Fruit fly (Drosophila melanogaster) whole organism, embryonic: Measurements from ENCODE around the gene Mtl.

Experiments used
- Adf1 ChIP-seq: fragments of 200-800 bp; sonication (Bioruptor generic); IDR thresholded peaks from 2 replicates; pipeline ENCODE4 v1.3.6; 2022; ENCODE audit warnings: missing biosample characterization, missing genetic modification characterization
- Atf3 ChIP-seq: fragments of 200-800 bp; sonication (Bioruptor generic); optimal IDR thresholded peaks from 3 replicates; lab custom pipeline; 2016; ENCODE audit warnings: missing biosample characterization, missing genetic modification characterization
- CG10654 ChIP-seq: fragments of 200-800 bp; sonication (Bioruptor generic); optimal IDR thresholded peaks from 2 replicates; lab custom pipeline; 2016; ENCODE audit warnings: missing biosample characterization, missing genetic modification characterization
- CG11085 ChIP-seq: fragments of 200-800 bp; sonication (Bioruptor generic); IDR thresholded peaks from 2 replicates; pipeline ENCODE4 v1.3.6; 2022; ENCODE audit warnings: missing biosample characterization, missing genetic modification characterization
- CG11093 ChIP-seq: fragments of 200-800 bp; sonication (Bioruptor generic); IDR thresholded peaks from 3 replicates; pipeline ENCODE4 v1.3.6; 2022; ENCODE audit warnings: missing biosample characterization, missing genetic modification characterization
- CG11723 ChIP-seq: fragments of 200-800 bp; sonication (Bioruptor generic); optimal IDR thresholded peaks from 2 replicates; lab custom pipeline; 2017; ENCODE audit warnings: missing biosample characterization, mild to moderate bottlenecking, missing genetic modification characterization
- CG1529 ChIP-seq: fragments of 200-800 bp; sonication (Bioruptor generic); optimal IDR thresholded peaks from 3 replicates; lab custom pipeline; 2018; ENCODE audit warnings: missing biosample characterization, missing genetic modification characterization
- CG16815 ChIP-seq: fragments of 200-800 bp; sonication (Bioruptor generic); optimal IDR thresholded peaks from 3 replicates; lab custom pipeline; 2017; ENCODE audit warnings: missing biosample characterization, mild to moderate bottlenecking, missing genetic modification characterization
- CG18764 ChIP-seq: fragments of 200-800 bp; sonication (Bioruptor generic); optimal IDR thresholded peaks from 3 replicates; lab custom pipeline; 2016; ENCODE audit warnings: missing biosample characterization, missing genetic modification characterization
- CG2199 ChIP-seq: fragments of 200-800 bp; sonication (Bioruptor generic); IDR thresholded peaks from 3 replicates; pipeline ENCODE4 v1.3.6; 2022; ENCODE audit warnings: missing biosample characterization, missing genetic modification characterization
- CG31441 ChIP-seq: fragments of 200-800 bp; sonication (Bioruptor generic); IDR thresholded peaks from 2 replicates; pipeline ENCODE4 v1.3.6; 2022; ENCODE audit warnings: missing biosample characterization, missing genetic modification characterization
- CG4424 ChIP-seq: fragments of 200-800 bp; sonication (Bioruptor generic); optimal IDR thresholded peaks from 3 replicates; lab custom pipeline; 2016; ENCODE audit warnings: missing biosample characterization, missing genetic modification characterization
- CG5245 ChIP-seq: fragments of 200-800 bp; sonication (Bioruptor generic); optimal IDR thresholded peaks from 3 replicates; lab custom pipeline; 2016; ENCODE audit warnings: missing biosample characterization, missing genetic modification characterization
- CG5953 ChIP-seq: fragments of 200-800 bp; sonication (Bioruptor generic); IDR thresholded peaks from 2 replicates; pipeline ENCODE4 v1.3.6; 2022; ENCODE audit warnings: missing biosample characterization, missing genetic modification characterization
- CG6254 ChIP-seq: fragments of 200-800 bp; sonication (Bioruptor generic); optimal IDR thresholded peaks from 3 replicates; lab custom pipeline; 2017; ENCODE audit warnings: mild to moderate bottlenecking, missing biosample characterization, missing genetic modification reagents, missing genetic modification characterization
- CG6791 ChIP-seq: fragments of 200-800 bp; sonication (Bioruptor generic); IDR thresholded peaks from 3 replicates; pipeline ENCODE4 v1.3.6; 2022; ENCODE audit warnings: missing biosample characterization, missing genetic modification characterization; ENCODE audit not compliant: partially characterized antibody
- CG8388 ChIP-seq: fragments of 200-800 bp; sonication (Bioruptor generic); optimal IDR thresholded peaks from 2 replicates; lab custom pipeline; 2019; ENCODE audit warnings: missing biosample characterization, mild to moderate bottlenecking, missing genetic modification characterization, moderate library complexity
- CG8478 ChIP-seq: fragments of >200 bp; optimal IDR thresholded peaks from 2 replicates; lab custom pipeline; 2018
- CG9609 ChIP-seq: fragments of 200-800 bp; sonication (Bioruptor generic); optimal IDR thresholded peaks from 3 replicates; lab custom pipeline; 2016; ENCODE audit warnings: missing biosample characterization, missing genetic modification characterization
- CHES-1-like ChIP-seq: fragments of 200-800 bp; sonication (Bioruptor generic); optimal IDR thresholded peaks from 2 replicates; lab custom pipeline; 2016; ENCODE audit warnings: missing biosample characterization, missing genetic modification characterization
- D19A ChIP-seq: fragments of 200-800 bp; optimal IDR thresholded peaks from 3 replicates; lab custom pipeline; 2019; ENCODE audit warnings: missing biosample characterization, mild to moderate bottlenecking, missing genetic modification characterization, moderate library complexity
- Dbx ChIP-seq: fragments of 200-800 bp; sonication (Bioruptor generic); IDR thresholded peaks from 3 replicates; pipeline ENCODE4 v1.3.6; 2022; ENCODE audit warnings: missing biosample characterization, missing genetic modification characterization
- Dll ChIP-seq: fragments of 200-800 bp; sonication (Bioruptor generic); IDR thresholded peaks from 4 replicates; pipeline ENCODE4 v1.3.6; 2022; ENCODE audit warnings: missing biosample characterization, missing genetic modification characterization; ENCODE audit not compliant: partially characterized antibody
- Drgx ChIP-seq: fragments of 200-800 bp; sonication (Bioruptor generic); IDR thresholded peaks from 2 replicates; pipeline ENCODE4 v1.3.6; 2022; ENCODE audit warnings: missing biosample characterization, missing genetic modification characterization
- E2f2 ChIP-seq: fragments of 200-800 bp; sonication (Bioruptor generic); IDR thresholded peaks from 2 replicates; pipeline ENCODE4 v1.3.6; 2022; ENCODE audit warnings: missing biosample characterization, missing genetic modification characterization
- Hand ChIP-seq: fragments of 200-800 bp; sonication (Bioruptor generic); optimal IDR thresholded peaks from 2 replicates; lab custom pipeline; 2017; ENCODE audit warnings: mild to moderate bottlenecking, missing biosample characterization, missing genetic modification reagents, missing genetic modification characterization
- Hmr ChIP-seq: fragments of 200-800 bp; sonication (Bioruptor generic); optimal IDR thresholded peaks from 3 replicates; lab custom pipeline; 2017; ENCODE audit warnings: mild to moderate bottlenecking, missing biosample characterization, missing genetic modification reagents, missing genetic modification characterization
- Hr78 ChIP-seq, 2 experiments: fragments of 200-800 bp in 1 of 2; fragments of >200 bp in 1 of 2; sonication (Bioruptor generic) in 1 of 2; optimal IDR thresholded peaks; 2 replicates each; lab custom pipeline; 2017 to 2019; ENCODE audit warnings: missing biosample characterization in 2 of 2, missing genetic modification characterization in 2 of 2, mild to moderate bottlenecking in 1 of 2, moderate library complexity in 1 of 2
- Mrtf ChIP-seq: fragments of 200-800 bp; sonication (Bioruptor generic); IDR thresholded peaks from 3 replicates; pipeline ENCODE4 v1.3.6; 2022; ENCODE audit warnings: missing biosample characterization, missing genetic modification characterization
- NK7.1 ChIP-seq: fragments of 200-800 bp; sonication (Bioruptor generic); optimal IDR thresholded peaks from 3 replicates; lab custom pipeline; 2016; ENCODE audit warnings: missing biosample characterization, missing genetic modification characterization
- Nf-YB ChIP-seq: fragments of 200-800 bp; sonication (Bioruptor generic); optimal IDR thresholded peaks from 3 replicates; lab custom pipeline; 2019; ENCODE audit warnings: missing biosample characterization, mild to moderate bottlenecking, missing genetic modification characterization, moderate library complexity
- Sry-β ChIP-seq: fragments of 200-800 bp; sonication (Bioruptor generic); optimal IDR thresholded peaks from 2 replicates; lab custom pipeline; 2018; ENCODE audit warnings: missing biosample characterization, mild to moderate bottlenecking, missing genetic modification characterization, moderate library complexity
- Taf1 ChIP-seq: fragments of 200-800 bp; sonication (Bioruptor generic); IDR thresholded peaks from 2 replicates; pipeline ENCODE4 v1.3.6; 2022; ENCODE audit warnings: missing biosample characterization, missing genetic modification characterization
- amos ChIP-seq: fragments of 200-800 bp; sonication (Bioruptor generic); IDR thresholded peaks from 2 replicates; pipeline ENCODE4 v1.3.6; 2022; ENCODE audit warnings: missing biosample characterization, missing genetic modification characterization; ENCODE audit not compliant: partially characterized antibody
- ash1 ChIP-seq: fragments of 200-800 bp; sonication (Bioruptor generic); optimal IDR thresholded peaks from 2 replicates; lab custom pipeline; 2018; ENCODE audit warnings: missing biosample characterization, mild to moderate bottlenecking, missing genetic modification characterization
- chm ChIP-seq: fragments of 200-800 bp; sonication (Bioruptor generic); IDR thresholded peaks from 2 replicates; pipeline ENCODE4 v1.3.6; 2022; ENCODE audit warnings: missing biosample characterization, missing genetic modification characterization
- cwo ChIP-seq: fragments of 200-800 bp; sonication (Bioruptor generic); optimal IDR thresholded peaks from 3 replicates; lab custom pipeline; 2017; ENCODE audit warnings: missing biosample characterization, missing genetic modification characterization, mild to moderate bottlenecking, moderate library complexity, missing genetic modification reagents
- dmrt99B ChIP-seq: fragments of 200-800 bp; sonication (Bioruptor generic); optimal IDR thresholded peaks from 2 replicates; lab custom pipeline; 2018; ENCODE audit warnings: missing biosample characterization, mild to moderate bottlenecking, missing genetic modification characterization, moderate library complexity
- dpn ChIP-seq, 2 experiments: fragments of 200-800 bp; sonication (Bioruptor generic); optimal IDR thresholded peaks; 3 replicates each; lab custom pipeline; 2016; ENCODE audit warnings: missing biosample characterization in 2 of 2, missing genetic modification characterization in 2 of 2
- emc ChIP-seq: fragments of 200-800 bp; sonication (Bioruptor generic); optimal IDR thresholded peaks from 2 replicates; lab custom pipeline; 2016; ENCODE audit warnings: missing biosample characterization, missing genetic modification characterization
- fd64A ChIP-seq: fragments of 200-800 bp; sonication (Bioruptor generic); optimal IDR thresholded peaks from 3 replicates; lab custom pipeline; 2018; ENCODE audit warnings: missing biosample characterization, mild to moderate bottlenecking, missing genetic modification characterization
- ind ChIP-seq: fragments of 200-800 bp; sonication (Bioruptor generic); optimal IDR thresholded peaks from 3 replicates; lab custom pipeline; 2016; ENCODE audit warnings: missing biosample characterization, missing genetic modification characterization
- nmo ChIP-seq: fragments of 200-800 bp; sonication (Bioruptor generic); optimal IDR thresholded peaks from 2 replicates; lab custom pipeline; 2018; ENCODE audit warnings: missing biosample characterization, mild to moderate bottlenecking, missing genetic modification characterization, moderate library complexity
- pan ChIP-seq, 4 experiments: fragments of >200 bp in 3 of 4; fragments of 200-800 bp in 1 of 4; sonication (Bioruptor generic) in 1 of 4; optimal IDR thresholded peaks in 3 of 4; IDR thresholded peaks in 1 of 4; 2 replicates each; pipeline versions ENCODE4 v1.3.6 to Lab custom; 2017 to 2022; ENCODE audit warnings: missing biosample characterization in 2 of 4, missing genetic modification characterization in 2 of 4, mixed read lengths in 1 of 4
- pb ChIP-seq: fragments of 200-800 bp; sonication (Bioruptor generic); optimal IDR thresholded peaks from 3 replicates; lab custom pipeline; 2016; ENCODE audit warnings: missing biosample characterization, missing genetic modification characterization
- ro ChIP-seq: fragments of 200-800 bp; sonication (Bioruptor generic); IDR thresholded peaks from 2 replicates; pipeline ENCODE4 v1.3.6; 2022; ENCODE audit warnings: missing biosample characterization, missing genetic modification characterization
- toy ChIP-seq: fragments of 200-800 bp; sonication (Bioruptor generic); IDR thresholded peaks from 2 replicates; pipeline ENCODE4 v1.3.6; 2022; ENCODE audit warnings: missing biosample characterization, missing genetic modification characterization
- tx ChIP-seq: fragments of 200-800 bp; sonication (Bioruptor generic); optimal IDR thresholded peaks from 2 replicates; lab custom pipeline; 2016; ENCODE audit warnings: missing biosample characterization, missing genetic modification characterization
- vnd ChIP-seq: fragments of 200-800 bp; sonication (Bioruptor generic); IDR thresholded peaks from 3 replicates; pipeline ENCODE4 v1.3.6; 2022; ENCODE audit warnings: missing biosample characterization, missing genetic modification characterization; ENCODE audit not compliant: partially characterized antibody
- vvl ChIP-seq: fragments of 200-800 bp; sonication (Bioruptor generic); IDR thresholded peaks from 2 replicates; pipeline ENCODE4 v1.3.6; 2022; ENCODE audit warnings: missing biosample characterization, missing genetic modification characterization

Mtl gene

DNA sequence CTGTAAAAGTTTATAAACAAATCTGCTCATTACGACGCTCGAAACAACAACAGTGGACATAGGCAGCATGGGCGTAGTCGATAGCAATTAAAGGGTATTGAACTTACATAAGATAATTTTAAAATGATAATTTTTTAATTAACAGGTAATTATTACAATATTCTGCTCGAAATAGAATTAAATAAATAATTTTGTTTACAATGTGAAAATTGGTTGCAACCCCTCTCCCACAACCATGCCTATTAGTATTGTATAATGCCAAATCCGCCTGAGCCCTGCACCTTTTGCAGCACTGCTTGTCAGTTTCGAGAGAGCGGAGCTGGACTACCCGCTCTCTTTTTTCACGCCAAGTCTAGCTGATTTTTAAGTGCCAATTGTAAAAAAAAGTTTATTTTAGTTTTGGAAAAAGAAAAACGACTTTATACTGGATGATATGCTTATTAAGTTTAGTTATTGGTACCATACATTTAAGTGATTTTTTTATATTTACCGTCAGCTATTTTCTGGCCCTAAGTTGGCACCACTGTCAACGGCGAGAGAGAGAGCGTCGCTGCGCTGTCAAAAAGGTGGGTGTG is at the start of gene Mtl, which contains the start of gene CG5611 (continued):
- peak; percentile 92 for TF ChIP-seq Atf3
- TF ChIP-seq Drgx (GFP tag; lab: Robert Waterston, UW) = peak; percentile 100
- TF ChIP-seq D19A (tag; lab: Kevin White, UChicago) = peak; percentile 98
- peak; percentile 99 to 100 for TF ChIP-seq dpn (GFP tag; optimal IDR thresholded peaks at IDR 0.05; lab: Kevin White, UChicago)
- TF ChIP-seq amos (GFP tag; lab: Robert Waterston, UW) = peak; percentile 37; the same call in 1 of the 2 replicates
- peak; percentile 100 for TF ChIP-seq Hmr (GFP tag; lab: Kevin White, UChicago)
- TF ChIP-seq Dbx = peak; percentile 100
- peak; percentile 99 for TF ChIP-seq CG18764 (GFP tag; lab: Kevin White, UChicago)
- TF ChIP-seq Taf1 (GFP tag; lab: Robert Waterston, UW) = peak; percentile 100
- TF ChIP-seq CG9609 = peak; percentile 97
- TF ChIP-seq Hand = peak; percentile 97
- peak; percentile 92 for TF ChIP-seq Nf-YB (GFP tag; lab: Kevin White, UChicago)
- peak; percentile 99 for TF ChIP-seq CG31441 (GFP tag; lab: Robert Waterston, UW)
- TF ChIP-seq Dll (GFP tag; lab: Robert Waterston, UW) = no peak
- peak; percentile 99 for TF ChIP-seq CG1529
- TF ChIP-seq Sry-β (GFP tag; lab: Kevin White, UChicago) = peak; percentile 98
- peak; percentile 100 for TF ChIP-seq CG5953 (GFP tag; lab: Robert Waterston, UW)
- peak; percentile 99 for TF ChIP-seq fd64A
- TF ChIP-seq pan (optimal IDR thresholded peaks at IDR 0.05; lab: Kevin White, UChicago) = no peak
- TF ChIP-seq pan (GFP tag; optimal IDR thresholded peaks at IDR 0.05 in 1 of 2, IDR thresholded peaks at IDR 0.05 in 1 of 2) = peak in 1 of 2 experiments; percentile 100
- TF ChIP-seq CG4424 (GFP tag; lab: Kevin White, UChicago) = peak; percentile 100
- peak; percentile 89 for TF ChIP-seq NK7.1
- TF ChIP-seq CG8388 (GFP tag; lab: Kevin White, UChicago) = peak; percentile 99
- peak; percentile 100 for TF ChIP-seq CG11085 (GFP tag; lab: Robert Waterston, UW)
- TF ChIP-seq Mrtf (GFP tag; lab: Robert Waterston, UW) = peak; percentile 100
- TF ChIP-seq CG6791 (GFP tag; lab: Robert Waterston, UW) = no peak
- TF ChIP-seq pb (GFP tag; lab: Kevin White, UChicago) = peak; percentile 89
- TF ChIP-seq CG2199 (GFP tag; lab: Robert Waterston, UW) = peak; percentile 100
- peak; percentile 100 for TF ChIP-seq ind (GFP tag; lab: Kevin White, UChicago)
- peak; percentile 96 for TF ChIP-seq tx (GFP tag; lab: Kevin White, UChicago)
- TF ChIP-seq CG5245 (GFP tag; lab: Kevin White, UChicago) = peak; percentile 99
- peak; percentile 100 for TF ChIP-seq dmrt99B (tag; lab: Kevin White, UChicago)
- TF ChIP-seq CG16815 (GFP tag; lab: Kevin White, UChicago) = peak; percentile 100
- peak; percentile 99 for TF ChIP-seq CG11723 (GFP tag; lab: Kevin White, UChicago)
- TF ChIP-seq CHES-1-like (GFP tag; lab: Kevin White, UChicago) = peak; percentile 96
- peak; percentile 100 for TF ChIP-seq vvl
- TF ChIP-seq CG6254 (GFP tag; lab: Kevin White, UChicago) = peak; percentile 98
- TF ChIP-seq vnd = no peak
- peak; percentile 100 for TF ChIP-seq nmo (GFP tag; lab: Kevin White, UChicago)
- peak; percentile 100 for TF ChIP-seq CG10654 (GFP tag; lab: Kevin White, UChicago)
- TF ChIP-seq chm (GFP tag; lab: Robert Waterston, UW) = peak; percentile 100
- peak; percentile 96 for TF ChIP-seq emc (GFP tag; lab: Kevin White, UChicago)
- TF ChIP-seq CG8478 (lab: Kevin White, UChicago) = no peak
- peak; percentile 98 for TF ChIP-seq cwo (GFP tag; lab: Kevin White, UChicago)
- TF ChIP-seq Hr78 (GFP tag; optimal IDR thresholded peaks at IDR 0.05; lab: Kevin White, UChicago) = peak in 1 of 2 experiments; percentile 94
- peak; percentile 100 for TF ChIP-seq CG11093
- peak; percentile 95 for TF ChIP-seq Adf1 (GFP tag; lab: Robert Waterston, UW)
- peak; percentile 99 for TF ChIP-seq ro (GFP tag; lab: Robert Waterston, UW)
- peak; percentile 100 for TF ChIP-seq toy (GFP tag; lab: Robert Waterston, UW)
- peak; percentile 93 for TF ChIP-seq E2f2 (GFP tag; lab: Robert Waterston, UW)
- TF ChIP-seq ash1 (GFP tag; lab: Kevin White, UChicago) = peak; percentile 96
